Worm (Caenorhabditis elegans) whole organism, L3 larva: Measurements from ENCODE around the gene chhy-1.

Experiments used
- ceh-28 ChIP-seq: fragments of 150-350 bp; optimal IDR thresholded peaks from 2 replicates; lab custom pipeline; 2014; ENCODE audit warnings: missing biosample characterization, missing genetic modification reagents, missing genetic modification characterization
- elt-2 ChIP-seq: sonication (generic microtip); optimal IDR thresholded peaks from 2 replicates; lab custom pipeline; 2016; ENCODE audit warnings: missing genetic modification reagents, mild to moderate bottlenecking, missing genetic modification characterization, missing compliant biosample characterization
- lin-15B ChIP-seq: fragments of 150-350 bp; optimal IDR thresholded peaks from 2 replicates; lab custom pipeline; 2014; ENCODE audit warnings: missing biosample characterization, missing genetic modification characterization
- nhr-23 ChIP-seq: fragments of 150-350 bp; optimal IDR thresholded peaks from 2 replicates; lab custom pipeline; 2014; ENCODE audit warnings: missing biosample characterization, missing genetic modification reagents, missing genetic modification characterization
- skn-1 ChIP-seq: fragments of 150-350 bp; optimal IDR thresholded peaks from 2 replicates; lab custom pipeline; 2014; ENCODE audit warnings: missing biosample characterization, missing genetic modification characterization

ce11 chrII:8583035-8583434 lies 34.4 kb downstream of the chhy-1 start:
- TF ChIP-seq elt-2 (no peak), lin-15B (no peak), skn-1 (tag; lab: Kevin White, UChicago) (no peak), nhr-23 (tag; lab: Kevin White, UChicago) (no peak), ceh-28 (tag; lab: Kevin White, UChicago) (no peak)
